Worm (Caenorhabditis elegans): Measurements from ENCODE around the gene gst-23.

DNA sequence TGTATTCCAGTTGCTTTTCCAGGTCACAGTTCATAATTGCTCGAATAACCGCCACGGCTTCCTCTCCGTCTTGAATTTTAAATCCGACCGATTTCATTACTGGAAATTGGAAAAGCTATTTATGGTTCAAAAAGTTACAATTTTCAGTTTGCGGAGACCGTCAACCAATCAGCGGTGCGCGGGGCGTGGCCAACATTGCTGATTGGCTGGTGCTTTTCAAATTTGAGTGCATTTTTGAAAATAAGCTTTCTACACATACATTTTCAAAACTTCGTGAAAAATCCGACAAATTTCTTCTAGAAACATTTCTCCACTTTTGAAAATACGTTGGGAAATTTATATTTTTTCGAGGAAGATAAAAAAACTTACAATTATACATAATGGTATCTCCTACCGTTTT is 47.3 kb upstream of the gst-23 start:
- TF ChIP-seq pha-4 (tag; optimal IDR thresholded peaks at IDR 0.05) = no peak
- TF ChIP-seq pqm-1 (tag; optimal IDR thresholded peaks at IDR 0.05) = no peak
- no peak for TF ChIP-seq nhr-12 (tag; optimal IDR thresholded peaks at IDR 0.05)
